Worm (Caenorhabditis elegans): ENCODE data around the gene gta-1.

DNA sequence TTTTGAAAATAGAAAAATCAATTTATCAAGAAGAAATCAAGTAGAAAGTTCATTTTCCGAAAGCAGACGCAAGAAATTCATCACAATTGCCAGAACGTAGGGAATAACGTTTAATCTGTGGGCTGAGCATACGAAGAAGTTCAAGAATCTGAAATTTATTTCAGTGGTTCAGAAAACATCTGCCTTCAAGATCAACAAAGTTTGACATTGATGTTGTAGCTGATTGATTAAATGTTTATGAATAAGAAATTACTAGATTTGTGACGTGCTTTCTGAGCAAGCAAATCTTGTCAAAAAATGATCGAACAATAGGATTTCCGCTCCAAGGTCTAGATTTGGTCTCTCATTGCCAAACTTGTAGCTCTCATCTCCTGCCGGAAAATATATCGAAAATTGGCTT is 25.7 kb downstream of the gta-1 start, which contains the start of gene K04D7.6:
- TF ChIP-seq dao-5 (tag; optimal IDR thresholded peaks at IDR 0.05) (no peak), W03F9.2 (tag; optimal IDR thresholded peaks at IDR 0.05) (no peak), him-1 (tag; optimal IDR thresholded peaks at IDR 0.05) (no peak)
